Worm (Caenorhabditis elegans) whole organism, early embryonic: ENCODE data around the gene R08F11.1.

ENCODE experiments used
- B0310.2 ChIP-seq: sonication (generic microtip); optimal IDR thresholded peaks from 2 replicates; lab custom pipeline; 2016; ENCODE audit warnings: mild to moderate bottlenecking, missing genetic modification characterization, missing compliant biosample characterization
- F13C5.2 ChIP-seq: sonication (generic microtip); optimal IDR thresholded peaks from 2 replicates; lab custom pipeline; 2017; ENCODE audit warnings: mild to moderate bottlenecking, missing genetic modification characterization, inconsistent platforms, missing compliant biosample characterization
- aly-1 ChIP-seq: sonication (generic microtip); optimal IDR thresholded peaks from 2 replicates; lab custom pipeline; 2016; ENCODE audit warnings: missing genetic modification characterization, missing compliant biosample characterization
- ama-1 ChIP-seq: fragments of 150-350 bp; optimal IDR thresholded peaks from 2 replicates; lab custom pipeline; 2014
- ceh-13 ChIP-seq: fragments of 200-800 bp; sonication (Bioruptor generic); optimal IDR thresholded peaks from 2 replicates; lab custom pipeline; 2018; ENCODE audit warnings: mild to moderate bottlenecking, missing genetic modification characterization, missing compliant biosample characterization
- ceh-36 ChIP-seq: sonication (generic microtip); optimal IDR thresholded peaks from 2 replicates; lab custom pipeline; 2016; ENCODE audit warnings: missing genetic modification characterization, inconsistent platforms, missing compliant biosample characterization
- ets-7 ChIP-seq: sonication (generic microtip); optimal IDR thresholded peaks from 2 replicates; lab custom pipeline; 2016; ENCODE audit warnings: missing genotype, missing genetic modification characterization, missing compliant biosample characterization
- flt-1 ChIP-seq: fragments of 200-800 bp; sonication (Bioruptor generic); IDR thresholded peaks from 2 replicates; pipeline ENCODE4 v1.3.6; 2022; ENCODE audit warnings: missing genetic modification characterization, missing compliant biosample characterization
- hmbx-1 ChIP-seq: sonication (generic microtip); optimal IDR thresholded peaks from 2 replicates; lab custom pipeline; 2016; ENCODE audit warnings: mild to moderate bottlenecking, missing genetic modification characterization, missing compliant biosample characterization
- hmg-4 ChIP-seq: fragments of 200-800 bp; sonication (Bioruptor generic); optimal IDR thresholded peaks from 2 replicates; lab custom pipeline; 2018; ENCODE audit warnings: mild to moderate bottlenecking, missing genetic modification characterization, missing compliant biosample characterization
- hnd-1 ChIP-seq: sonication (generic microtip); optimal IDR thresholded peaks from 2 replicates; lab custom pipeline; 2016; ENCODE audit warnings: missing genetic modification characterization, missing compliant biosample characterization
- pes-1 ChIP-seq: fragments of 200-800 bp; sonication (Bioruptor generic); IDR thresholded peaks from 2 replicates; pipeline ENCODE4 v1.3.6; 2022; ENCODE audit warnings: missing genetic modification reagents, missing genetic modification characterization, missing compliant biosample characterization
- scrt-1 ChIP-seq: fragments of 200-800 bp; sonication (Bioruptor generic); IDR thresholded peaks from 2 replicates; pipeline ENCODE4 v1.3.6; 2022; ENCODE audit warnings: missing genetic modification characterization, missing compliant biosample characterization
- sea-1 ChIP-seq: fragments of 200-800 bp; sonication (Bioruptor generic); conservative IDR thresholded peaks from 2 replicates; pipeline ENCODE4 v1.3.6; 2022; ENCODE audit warnings: missing genetic modification characterization, missing compliant biosample characterization
- tbx-11 ChIP-seq: fragments of 200-800 bp; sonication (Bioruptor generic); IDR thresholded peaks from 2 replicates; pipeline ENCODE4 v1.3.6; 2022; ENCODE audit warnings: missing genetic modification characterization, missing compliant biosample characterization
- tbx-37 ChIP-seq: fragments of 200-800 bp; sonication (Bioruptor generic); conservative IDR thresholded peaks from 2 replicates; pipeline ENCODE4 v1.3.6; 2022; ENCODE audit warnings: missing genetic modification reagents, missing genetic modification characterization, missing compliant biosample characterization
- tra-4 ChIP-seq: sonication (generic microtip); optimal IDR thresholded peaks from 2 replicates; lab custom pipeline; 2017; ENCODE audit warnings: missing genetic modification characterization, missing compliant biosample characterization

Gene R08F11.1

ce11 chrV:3761829-3762228 lies 22.2 kb downstream of the R08F11.1 start:
- TF ChIP-seq ceh-36 (tag; lab: Kevin White, UChicago) (no peak), ceh-13 (no peak), ets-7 (tag; lab: Kevin White, UChicago) (no peak), B0310.2 (no peak), aly-1 (tag; lab: Kevin White, UChicago) (no peak), tra-4 (tag; lab: Kevin White, UChicago) (no peak), pes-1 (GFP tag; lab: Robert Waterston, UW) (no peak), flt-1 (GFP tag; lab: Robert Waterston, UW) (no peak), hmg-4 (GFP tag; lab: Kevin White, UChicago) (no peak), tbx-11 (GFP tag; lab: Robert Waterston, UW) (no peak), scrt-1 (no peak), hnd-1 (tag; lab: Kevin White, UChicago) (no peak)

ce11 chrV:3760839-3761238 lies 23.2 kb downstream of the R08F11.1 start, which contains the start of gene oac-55:
TSS of gene oac-55 (plus strand) at chrV:3761139.
- TF ChIP-seq ceh-13 (no peak), scrt-1 (no peak), aly-1 (tag; lab: Kevin White, UChicago) (no peak), ama-1 (lab: Kevin White, UChicago) (no peak), tbx-37 (no peak)

ce11 chrV:3759419-3759915 lies 24.6 kb downstream of the R08F11.1 start, which contains the start of gene chk-1:
TSS of gene chk-1 (minus strand) at chrV:3759469.
- TF ChIP-seq F13C5.2 (peak; percentile 14), scrt-1 (no peak)

ce11 chrV:3756887-3757286 lies 27.1 kb downstream of the R08F11.1 start, which contains the start of gene gid-7:
TSS of gene gid-7 (minus strand) at chrV:3757074.
- TF ChIP-seq hnd-1 (tag; lab: Kevin White, UChicago) = no peak
- no peak for TF ChIP-seq ama-1 (lab: Kevin White, UChicago)
- no peak for TF ChIP-seq flt-1 (GFP tag; lab: Robert Waterston, UW)
- no peak for TF ChIP-seq ets-7 (tag; lab: Kevin White, UChicago)
- TF ChIP-seq hmg-4 (GFP tag; lab: Kevin White, UChicago) = no peak
- no peak for TF ChIP-seq pes-1 (GFP tag; lab: Robert Waterston, UW)

ce11 chrV:3750328-3750727 lies 33.7 kb downstream of the R08F11.1 start:
- TF ChIP-seq B0310.2 = no peak
- no peak for TF ChIP-seq tbx-37
- TF ChIP-seq hmbx-1 (tag; lab: Kevin White, UChicago) = no peak
- TF ChIP-seq tbx-11 (GFP tag; lab: Robert Waterston, UW) = no peak
- TF ChIP-seq pes-1 (GFP tag; lab: Robert Waterston, UW) = no peak
- no peak for TF ChIP-seq hnd-1 (tag; lab: Kevin White, UChicago)
- TF ChIP-seq ama-1 (lab: Kevin White, UChicago) = no peak

ce11 chrV:3743172-3743626 lies 40.8 kb downstream of the R08F11.1 start, which contains the start of gene mtm-9:
TSS of gene mtm-9 (plus strand) at chrV:3743576.
- TF ChIP-seq tbx-11 (GFP tag; lab: Robert Waterston, UW) = no peak
- no peak for TF ChIP-seq B0310.2
- TF ChIP-seq ceh-13 = no peak
- no peak for TF ChIP-seq F13C5.2
- no peak for TF ChIP-seq tra-4 (tag; lab: Kevin White, UChicago)
- no peak for TF ChIP-seq aly-1 (tag; lab: Kevin White, UChicago)
- TF ChIP-seq hnd-1 (tag; lab: Kevin White, UChicago) = no peak
- no peak for TF ChIP-seq sea-1 (GFP tag; lab: Robert Waterston, UW)
- no peak for TF ChIP-seq ama-1 (lab: Kevin White, UChicago)
- TF ChIP-seq ceh-36 (tag; lab: Kevin White, UChicago) = no peak
- no peak for TF ChIP-seq hmbx-1 (tag; lab: Kevin White, UChicago)
- TF ChIP-seq hmg-4 (GFP tag; lab: Kevin White, UChicago) = no peak
- no peak for TF ChIP-seq tbx-37
- no peak for TF ChIP-seq flt-1 (GFP tag; lab: Robert Waterston, UW)
- no peak for TF ChIP-seq pes-1 (GFP tag; lab: Robert Waterston, UW)

- TF ChIP-seq tbx-37 = no peak
- no peak for TF ChIP-seq hmg-4 (GFP tag; lab: Kevin White, UChicago)
- no peak for TF ChIP-seq ceh-36 (tag; lab: Kevin White, UChicago)
- TF ChIP-seq hmbx-1 (tag; lab: Kevin White, UChicago) = no peak
- TF ChIP-seq aly-1 (tag; lab: Kevin White, UChicago) = no peak
- no peak for TF ChIP-seq flt-1 (GFP tag; lab: Robert Waterston, UW)
- TF ChIP-seq F13C5.2 = no peak
- TF ChIP-seq ets-7 (tag; lab: Kevin White, UChicago) = no peak
- no peak for TF ChIP-seq hnd-1 (tag; lab: Kevin White, UChicago)
- TF ChIP-seq B0310.2 = no peak
- no peak for TF ChIP-seq sea-1 (GFP tag; lab: Robert Waterston, UW)
- no peak for TF ChIP-seq ceh-13
Observed at ce11 chrV:3739302-3739701, 44.7 kb downstream of the R08F11.1 start, which contains the start of gene hpo-36. TSS of gene hpo-36 (minus strand) at chrV:3739402.

ce11 chrV:3738409-3738808 lies 45.6 kb downstream of the R08F11.1 start:
- TF ChIP-seq tbx-37 (no peak), ceh-13 (no peak), sea-1 (GFP tag; lab: Robert Waterston, UW) (no peak), flt-1 (GFP tag; lab: Robert Waterston, UW) (no peak)
